Worm (Caenorhabditis elegans): ENCODE data around the gene glb-5.

- TF ChIP-seq efl-3 (GFP tag; optimal IDR thresholded peaks at IDR 0.05) (no peak), ceh-88 (GFP tag; IDR thresholded peaks at IDR 0.05) (no peak), elt-3 (tag; optimal IDR thresholded peaks at IDR 0.05) (no peak), mdl-1 (tag; optimal IDR thresholded peaks at IDR 0.05) (no peak), nhr-90 (tag; optimal IDR thresholded peaks at IDR 0.05; ENCODE audit: poor library complexity) (no peak), sox-4 (tag; optimal IDR thresholded peaks at IDR 0.05) (no peak), pqm-1 (tag; optimal IDR thresholded peaks at IDR 0.05) (no peak), nhr-11 (tag; optimal IDR thresholded peaks at IDR 0.05) (no peak), rnt-1 (tag; optimal IDR thresholded peaks at IDR 0.05) (peak; percentile 38)
Observed at ce11 chrV:5606255-5606654, 47.6 kb downstream of the glb-5 start, which contains the start of gene CD4.1.
